Worm (Caenorhabditis elegans) whole organism, L1 larva: ENCODE data around the gene ZK154.5.

Experiments used
- aly-2 ChIP-seq: fragments of 150-350 bp; optimal IDR thresholded peaks from 2 replicates; lab custom pipeline; 2014; ENCODE audit warnings: missing biosample characterization, missing genetic modification characterization
- elt-2 ChIP-seq: sonication (generic microtip); optimal IDR thresholded peaks from 2 replicates; lab custom pipeline; 2016; ENCODE audit warnings: missing genetic modification characterization, mild to moderate bottlenecking, inconsistent platforms, missing compliant biosample characterization, missing genetic modification reagents
- ets-5 ChIP-seq: fragments of 200-800 bp; sonication (Bioruptor generic); IDR thresholded peaks from 2 replicates; pipeline ENCODE4 v1.3.6; 2022; ENCODE audit warnings: missing genetic modification characterization, missing compliant biosample characterization
- fos-1 ChIP-seq: fragments of 150-350 bp; optimal IDR thresholded peaks from 2 replicates; lab custom pipeline; 2014; ENCODE audit warnings: missing biosample characterization, missing genetic modification characterization
- hlh-17 ChIP-seq: fragments of 200-800 bp; sonication (Bioruptor generic); optimal IDR thresholded peaks from 2 replicates; lab custom pipeline; 2018; ENCODE audit warnings: missing genetic modification characterization, mild to moderate bottlenecking, missing compliant biosample characterization, moderate library complexity, borderline replicate concordance
- irx-1 ChIP-seq: sonication (generic microtip); optimal IDR thresholded peaks from 2 replicates; lab custom pipeline; 2016; ENCODE audit warnings: missing genetic modification characterization, missing compliant biosample characterization
- mef-2 ChIP-seq: fragments of 150-350 bp; optimal IDR thresholded peaks from 2 replicates; lab custom pipeline; 2014; ENCODE audit warnings: missing biosample characterization, missing genetic modification characterization
- nhr-19 ChIP-seq: fragments of 200-800 bp; sonication (Bioruptor generic); conservative IDR thresholded peaks from 2 replicates; pipeline ENCODE4 v1.3.6; 2022; ENCODE audit warnings: missing genetic modification characterization, missing compliant biosample characterization
- nhr-28 ChIP-seq: fragments of 150-350 bp; optimal IDR thresholded peaks from 2 replicates; lab custom pipeline; 2014; ENCODE audit warnings: missing biosample characterization, missing genetic modification characterization
- nhr-71 ChIP-seq: sonication (generic microtip); optimal IDR thresholded peaks from 2 replicates; lab custom pipeline; 2016; ENCODE audit warnings: mild to moderate bottlenecking, missing genetic modification characterization, moderate library complexity, missing compliant biosample characterization
- nhr-84 ChIP-seq: sonication (generic microtip); optimal IDR thresholded peaks from 2 replicates; lab custom pipeline; 2017; ENCODE audit warnings: missing biosample characterization, missing genetic modification characterization
- pqm-1 ChIP-seq: sonication (generic microtip); optimal IDR thresholded peaks from 3 replicates; lab custom pipeline; 2017; ENCODE audit warnings: missing biosample characterization, missing genetic modification characterization
- unc-86 ChIP-seq: sonication (generic microtip); optimal IDR thresholded peaks from 2 replicates; lab custom pipeline; 2016; ENCODE audit warnings: missing genetic modification characterization, missing compliant biosample characterization
- unc-98 ChIP-seq: fragments of 200-800 bp; sonication (Bioruptor generic); IDR thresholded peaks from 2 replicates; pipeline ENCODE4 v1.3.6; 2022; ENCODE audit warnings: missing genetic modification characterization, missing compliant biosample characterization

ZK154.5 gene

DNA sequence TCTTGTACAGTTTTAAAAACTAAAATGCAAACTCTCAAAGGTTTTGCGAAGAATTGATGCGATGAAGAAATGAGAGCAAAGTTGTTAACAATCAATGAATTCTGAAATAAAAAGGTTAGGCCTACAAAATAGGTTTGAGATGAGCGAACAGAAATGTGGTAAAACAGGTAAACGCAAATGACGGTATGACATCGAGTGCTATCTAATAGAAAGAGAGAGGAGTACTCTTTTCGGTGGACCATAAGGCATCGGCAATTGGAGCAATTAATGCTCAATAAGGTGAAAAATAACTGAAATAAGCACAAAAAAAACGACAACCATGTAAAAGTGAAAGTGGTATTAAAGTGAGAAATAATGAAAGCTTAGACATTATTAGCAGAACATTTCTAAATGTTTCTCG lies 51.6 kb downstream of the ZK154.5 start, which contains the start of gene set-12:
Gene set-12, minus strand, starts transcription at position 101 of the 400 bp plus-strand sequence.
- no peak for TF ChIP-seq nhr-71 (tag; lab: Kevin White, UChicago)
- no peak for TF ChIP-seq nhr-19 (GFP tag; lab: Robert Waterston, UW)
- TF ChIP-seq, all 84 proteins: peak for 0

DNA sequence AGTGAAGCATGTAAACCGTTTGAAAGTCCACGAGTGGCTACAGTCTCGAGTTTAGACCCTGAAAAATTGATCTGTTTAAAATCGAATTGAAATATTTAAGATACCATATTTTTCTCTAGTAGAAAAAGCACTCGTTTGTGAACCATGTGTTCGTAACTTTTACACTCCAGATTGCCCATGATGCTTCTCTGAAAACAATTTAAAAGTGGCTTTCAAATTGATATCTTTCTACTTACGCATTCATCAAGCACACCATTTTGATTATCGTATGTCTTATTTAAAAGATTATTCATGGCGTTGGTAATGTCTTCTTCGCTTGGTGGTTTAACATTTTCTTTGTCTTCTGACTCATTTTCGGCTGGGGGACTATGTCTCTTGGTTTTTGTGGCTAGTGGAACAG lies 54.2 kb downstream of the ZK154.5 start:
- no peak for TF ChIP-seq hlh-17 (GFP tag; lab: Kevin White, UChicago)
- no peak for TF ChIP-seq elt-2 (tag; lab: Kevin White, UChicago)
- no peak for TF ChIP-seq unc-86
- no peak for TF ChIP-seq unc-98
- TF ChIP-seq pqm-1 (tag; lab: Kevin White, UChicago): no peak
- no peak for TF ChIP-seq ets-5 (GFP tag; lab: Robert Waterston, UW)
- TF ChIP-seq nhr-84 (tag; lab: Kevin White, UChicago): no peak
- no peak for TF ChIP-seq aly-2 (tag; lab: Kevin White, UChicago)
- TF ChIP-seq fos-1 (tag; lab: Kevin White, UChicago): no peak
- TF ChIP-seq irx-1: no peak
- no peak for TF ChIP-seq mef-2 (tag; lab: Kevin White, UChicago)
- TF ChIP-seq nhr-28 (tag; lab: Kevin White, UChicago): no peak
